Fruit fly (Drosophila melanogaster) Kc167 (cell line): ENCODE results near the gene His3.3B.

Experiments
- Myc ChIP-seq: fragments of >200 bp; optimal IDR thresholded peaks from 2 replicates; lab custom pipeline; 2017; ENCODE audit warnings: missing external identifiers
- Sin3A ChIP-seq: fragments of >200 bp; optimal IDR thresholded peaks from 2 replicates; lab custom pipeline; 2018; ENCODE audit warnings: missing external identifiers
- h ChIP-seq: fragments of >200 bp; optimal IDR thresholded peaks from 3 replicates; lab custom pipeline; 2018; ENCODE audit warnings: missing external identifiers
- insv ChIP-seq: fragments of >200 bp; optimal IDR thresholded peaks from 3 replicates; lab custom pipeline; 2018; ENCODE audit warnings: missing external identifiers
- psq ChIP-seq: fragments of >200 bp; optimal IDR thresholded peaks from 2 replicates; lab custom pipeline; 2017; ENCODE audit warnings: missing external identifiers
- ttk ChIP-seq: sonication (Bioruptor generic); optimal IDR thresholded peaks from 2 replicates; lab custom pipeline; 2017; ENCODE audit warnings: missing external identifiers

His3.3B gene

DNA sequence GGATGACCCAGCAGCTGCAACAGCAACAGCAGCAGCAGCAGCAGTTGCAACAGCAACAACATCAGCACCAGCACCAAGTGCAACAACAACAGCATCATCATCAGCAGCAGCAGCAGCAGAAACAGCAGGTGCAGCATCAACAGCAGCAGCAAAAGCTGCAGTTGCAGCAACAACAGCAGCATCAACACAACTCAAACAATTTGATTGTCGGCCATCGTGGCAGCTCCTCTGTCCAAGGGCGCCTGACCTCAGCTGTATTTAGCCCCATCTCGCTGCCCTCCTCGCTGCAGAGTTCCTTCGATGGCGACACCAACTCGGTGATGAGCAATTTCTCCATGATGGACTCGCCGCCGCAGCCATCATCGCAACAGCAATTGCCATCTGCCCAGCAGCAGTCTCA is 11.8 kb upstream of the His3.3B start:
- no peak for TF ChIP-seq h
- no peak for TF ChIP-seq ttk (lab: Kevin White, UChicago)

DNA sequence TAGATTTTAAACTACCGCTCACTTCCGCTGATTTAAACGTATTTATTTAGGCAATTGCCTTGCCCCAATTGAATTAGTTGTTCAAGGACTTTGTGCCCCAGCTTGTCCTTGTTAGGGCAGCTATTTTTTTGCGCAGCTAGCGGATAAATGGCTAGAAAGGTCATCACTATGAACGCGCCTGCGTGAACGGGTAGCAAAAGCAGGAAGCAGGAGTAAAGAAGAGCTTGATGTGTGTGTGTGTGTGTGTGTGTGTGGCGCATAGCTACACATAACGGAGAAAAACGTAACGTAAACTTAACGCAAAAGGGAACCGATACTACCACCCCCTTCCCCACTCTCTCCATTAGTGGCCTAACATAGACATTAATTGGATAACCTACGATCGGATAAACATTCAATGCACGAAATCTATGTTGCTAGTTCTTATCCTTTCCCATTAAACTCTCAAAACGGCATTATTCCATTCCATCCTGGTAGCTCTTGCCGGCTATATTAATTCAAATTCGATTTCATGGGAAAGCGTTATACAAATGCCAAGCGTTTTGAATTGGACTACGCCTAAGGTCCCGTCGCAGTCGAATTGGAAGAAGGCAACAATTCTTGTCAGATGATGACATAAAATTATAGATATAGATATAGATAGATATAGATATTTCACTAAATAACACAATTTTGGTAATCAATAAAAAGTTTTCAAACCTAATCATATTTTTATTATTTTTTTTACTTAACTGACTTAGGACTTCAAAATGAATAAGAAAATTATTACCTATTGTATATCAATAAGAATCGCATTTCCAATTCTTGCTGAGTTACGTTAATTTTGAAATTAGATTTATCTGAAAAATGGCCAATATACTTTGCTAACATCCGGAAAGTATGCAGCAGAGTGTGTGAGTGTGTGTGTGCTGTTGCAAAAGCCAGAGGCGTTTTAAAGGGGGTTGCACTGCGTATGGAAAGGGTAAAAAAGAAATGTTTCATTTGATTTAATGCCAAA is 8.3 kb upstream of the His3.3B start:
- TF ChIP-seq psq (lab: Kevin White, UChicago) (no peak), ttk (lab: Kevin White, UChicago) (no peak), insv (lab: Kevin White, UChicago) (no peak), Myc (no peak), h (no peak), Sin3A (lab: Kevin White, UChicago) (no peak)

DNA sequence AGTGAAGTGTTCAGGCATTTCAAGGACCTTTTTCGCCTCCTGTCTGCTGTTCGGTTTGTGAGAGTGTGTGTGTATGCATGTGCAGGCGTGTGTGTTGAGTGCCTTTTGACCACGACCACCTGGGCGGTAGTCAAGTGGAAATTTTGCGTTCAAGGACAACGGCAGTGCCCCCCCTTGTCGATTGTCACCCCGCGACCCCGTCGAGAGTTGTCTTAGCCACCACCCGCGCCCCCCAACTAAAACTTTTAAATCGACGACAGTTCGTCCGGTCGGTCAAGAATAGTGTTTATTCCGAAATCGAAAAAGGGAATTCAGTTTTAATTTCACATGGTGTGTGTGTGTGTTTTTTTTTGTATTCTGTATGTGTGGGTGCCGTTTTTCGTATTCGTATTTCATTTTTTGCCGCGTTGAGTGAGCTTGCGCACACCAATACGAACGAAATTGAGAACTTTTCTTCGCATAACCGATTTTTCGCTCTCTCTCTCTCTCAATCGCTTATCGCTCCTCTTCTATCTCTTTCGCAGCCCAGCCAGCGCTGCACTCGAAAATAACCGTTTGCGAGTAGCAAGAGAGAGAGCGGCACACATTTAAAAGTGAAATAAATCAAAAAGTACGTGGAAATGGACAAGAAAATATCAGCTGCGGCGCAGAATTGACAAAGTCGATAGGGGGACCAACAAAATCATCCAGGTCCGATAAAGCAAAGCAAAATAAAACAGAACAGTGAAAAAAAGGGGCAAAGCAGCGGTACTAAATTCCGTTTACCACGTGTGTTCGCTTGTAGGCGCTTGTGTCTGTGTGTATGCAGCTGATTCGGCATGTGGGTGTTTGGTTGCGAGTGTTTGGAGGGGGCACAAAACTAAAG is 7.4 kb upstream of the His3.3B start:
- TF ChIP-seq Sin3A (lab: Kevin White, UChicago), result no peak
- no peak for TF ChIP-seq h
- no peak for TF ChIP-seq psq (lab: Kevin White, UChicago)
- no peak for TF ChIP-seq ttk (lab: Kevin White, UChicago)
- TF ChIP-seq insv (lab: Kevin White, UChicago), result no peak
- no peak for TF ChIP-seq Myc

DNA sequence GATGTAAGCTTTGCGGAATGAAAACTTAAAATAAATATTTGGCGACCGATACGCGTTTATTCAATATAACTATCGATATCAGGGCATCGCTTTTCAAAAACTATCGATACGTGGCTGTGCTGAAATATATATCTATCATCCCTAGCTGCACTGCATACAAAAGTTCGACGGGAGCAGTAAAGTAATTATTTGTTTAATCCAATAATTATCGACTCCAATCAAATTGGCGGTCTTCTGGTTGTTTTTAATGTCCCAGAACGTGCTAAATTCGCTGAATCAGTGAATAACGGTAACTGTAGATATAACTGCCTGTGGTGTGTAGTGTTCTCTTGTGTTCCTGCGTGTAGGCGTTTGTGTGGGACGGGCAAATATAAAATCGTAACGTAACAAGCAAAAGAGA is 6.6 kb upstream of the His3.3B start, which contains the start of gene mei-P26:
Gene mei-P26, plus strand, starts transcription at position 146 of the 400 bp plus-strand sequence.
- no peak for TF ChIP-seq psq (lab: Kevin White, UChicago)
- TF ChIP-seq h, result no peak
- TF ChIP-seq Sin3A (lab: Kevin White, UChicago), result no peak

DNA sequence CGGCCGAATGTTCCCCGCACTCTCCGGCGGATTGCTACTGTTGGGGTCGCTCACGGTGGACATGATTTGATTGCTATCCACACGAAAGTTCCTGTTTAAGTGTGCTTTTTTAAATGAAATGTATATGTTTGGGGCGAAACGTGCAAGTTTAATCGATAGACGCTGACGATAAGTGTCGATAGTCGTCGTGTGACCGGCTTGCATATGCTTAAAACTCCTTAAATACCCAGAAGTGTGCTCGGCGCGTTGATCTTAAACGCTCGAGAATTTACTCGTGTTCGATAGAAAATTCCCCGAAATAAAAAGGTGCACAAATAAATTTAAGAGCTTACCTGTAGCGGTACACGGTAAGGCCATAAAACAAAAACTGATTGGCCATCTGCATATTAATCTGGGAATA is 5.4 kb upstream of the His3.3B start, which contains the start of the genes Zpr1 and CG44532:
Gene Zpr1, minus strand, starts transcription at position 179 of the 400 bp plus-strand sequence.
Gene CG44532, plus strand, starts transcription at position 181 of the 400 bp plus-strand sequence.
- TF ChIP-seq h, result no peak

DNA sequence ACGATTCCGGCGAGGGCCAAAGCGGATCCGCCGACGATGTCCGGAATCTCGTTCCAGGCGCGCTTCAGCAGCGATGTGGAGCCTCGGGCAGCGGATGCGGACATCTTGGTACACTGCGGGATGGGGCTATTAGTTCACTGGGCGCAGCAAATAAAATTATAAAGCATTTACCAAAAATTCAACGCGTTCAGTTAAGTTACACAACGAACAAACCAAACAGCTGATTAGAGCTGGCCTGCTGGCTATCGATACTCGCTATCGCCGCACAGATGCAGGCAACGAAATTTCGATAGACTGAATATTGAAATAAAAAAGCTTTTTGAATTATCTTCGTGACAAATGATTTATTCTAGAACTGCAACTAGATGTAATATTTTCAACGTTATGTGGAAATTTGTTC is 3.3 kb upstream of the His3.3B start, which contains the start of gene NdufA3:
Gene NdufA3, minus strand, starts transcription at position 317 of the 400 bp plus-strand sequence.
- no peak for TF ChIP-seq Myc
- TF ChIP-seq Sin3A (lab: Kevin White, UChicago), result no peak
- TF ChIP-seq h, result no peak
- TF ChIP-seq insv (lab: Kevin White, UChicago), result no peak
- no peak for TF ChIP-seq psq (lab: Kevin White, UChicago)
- no peak for TF ChIP-seq ttk (lab: Kevin White, UChicago)

DNA sequence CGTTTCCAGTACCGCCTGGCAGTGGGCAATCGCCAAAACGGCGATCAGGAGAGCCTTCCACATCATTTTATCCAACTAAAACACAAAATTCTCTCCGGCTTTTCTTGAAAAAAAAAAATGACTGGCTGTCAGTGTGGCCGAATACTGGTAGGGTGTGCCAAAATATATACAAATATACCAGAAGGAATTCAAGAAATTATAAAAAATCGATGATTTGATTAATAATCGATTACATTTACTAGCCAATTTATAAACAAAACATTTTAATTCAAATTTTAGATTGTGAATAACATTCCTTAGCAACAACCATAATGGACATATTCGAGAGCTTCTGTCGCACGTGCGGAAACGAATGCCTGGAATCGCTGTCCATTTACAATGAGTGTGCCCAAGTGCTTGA is 1.9 kb upstream of the His3.3B start, which contains the start of the genes Ost48 and Dlip1:
Gene Ost48, minus strand, starts transcription at position 150 of the 400 bp plus-strand sequence.
Gene Dlip1, plus strand, starts transcription at position 257 of the 400 bp plus-strand sequence.
- TF ChIP-seq Sin3A (lab: Kevin White, UChicago) (peak; percentile 55), ttk (lab: Kevin White, UChicago) (no peak), insv (lab: Kevin White, UChicago) (no peak), Myc (no peak), psq (lab: Kevin White, UChicago) (no peak), h (no peak)

DNA sequence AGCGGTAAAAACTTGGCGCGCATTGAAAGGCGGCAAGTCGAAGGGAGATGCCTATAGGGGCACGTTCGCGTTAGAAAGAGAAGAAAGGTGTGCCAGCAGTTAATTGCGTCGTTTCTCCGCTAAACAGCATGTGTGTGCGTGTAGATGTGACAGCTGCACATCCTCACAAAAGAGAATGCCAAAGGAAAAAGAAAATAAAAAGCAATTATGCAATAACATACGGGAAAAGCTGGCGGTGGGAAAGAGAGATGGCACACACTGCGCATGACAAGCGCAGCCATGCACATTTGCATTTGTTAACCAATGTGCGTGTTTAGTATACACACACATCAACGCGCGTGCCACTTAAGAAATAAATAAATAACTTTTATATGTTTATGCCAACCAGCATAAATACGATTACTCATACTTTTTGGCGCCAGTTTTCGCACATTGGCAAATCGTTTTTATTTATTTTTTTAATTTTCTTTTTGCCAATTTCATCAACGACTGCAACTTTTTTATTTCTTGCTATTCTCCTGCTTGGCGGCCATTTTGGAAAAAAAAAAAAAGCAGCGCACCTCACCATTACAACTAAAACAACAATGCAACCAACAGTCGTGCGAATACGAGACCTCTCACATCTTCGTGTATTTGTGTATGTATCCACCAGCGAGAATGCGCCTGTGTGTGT is 618 bp downstream of the His3.3B start:
- no peak for TF ChIP-seq Sin3A (lab: Kevin White, UChicago)
- no peak for TF ChIP-seq insv (lab: Kevin White, UChicago)
- no peak for TF ChIP-seq psq (lab: Kevin White, UChicago)
- TF ChIP-seq Myc, result no peak
- TF ChIP-seq ttk (lab: Kevin White, UChicago), result no peak
- TF ChIP-seq h, result no peak

DNA sequence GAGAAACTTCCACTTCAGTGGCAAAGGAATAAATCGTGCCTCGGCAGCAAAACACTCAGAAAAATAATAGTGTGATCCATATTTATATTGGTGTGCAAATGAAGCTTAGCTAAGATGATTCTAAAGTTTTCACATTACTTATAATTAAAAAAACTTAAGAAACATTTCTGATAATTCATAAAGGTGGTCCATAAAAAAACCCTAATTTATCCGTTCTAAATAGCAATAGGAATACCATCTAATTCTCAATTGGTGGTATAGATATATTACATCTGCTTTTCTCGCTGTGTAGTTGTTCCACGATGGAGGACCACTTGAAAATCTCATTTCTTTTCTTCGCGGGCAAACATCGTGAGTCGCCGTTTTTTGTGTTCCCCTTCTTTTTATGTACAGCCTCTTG is 1.3 kb downstream of the His3.3B start:
- TF ChIP-seq ttk (lab: Kevin White, UChicago) (no peak), psq (lab: Kevin White, UChicago) (no peak), Sin3A (lab: Kevin White, UChicago) (no peak), Myc (no peak), h (no peak), insv (lab: Kevin White, UChicago) (no peak)

DNA sequence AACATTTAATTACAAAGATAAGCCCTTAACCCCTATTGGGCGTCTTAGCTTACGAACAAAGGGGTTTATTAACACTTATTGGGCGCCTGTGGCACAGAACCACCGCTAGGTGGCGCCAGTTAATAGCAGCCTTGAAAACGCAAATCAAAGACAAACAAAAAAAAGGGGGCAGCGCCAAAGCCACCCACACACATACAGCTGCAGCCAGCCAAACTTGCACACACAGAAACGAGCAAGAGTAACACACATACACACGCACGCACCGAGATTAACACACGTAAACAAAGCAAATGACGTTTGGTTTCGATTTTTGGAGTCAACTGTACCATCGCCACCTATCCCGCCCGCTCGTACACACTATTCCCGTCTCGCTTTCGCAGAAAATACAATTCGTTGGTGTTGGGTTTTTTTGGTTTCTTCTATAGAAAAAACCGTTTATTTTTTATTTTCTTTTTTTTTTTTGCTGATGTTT is 4.3 kb downstream of the His3.3B start:
- TF ChIP-seq insv (lab: Kevin White, UChicago) (no peak), Sin3A (lab: Kevin White, UChicago) (no peak)

DNA sequence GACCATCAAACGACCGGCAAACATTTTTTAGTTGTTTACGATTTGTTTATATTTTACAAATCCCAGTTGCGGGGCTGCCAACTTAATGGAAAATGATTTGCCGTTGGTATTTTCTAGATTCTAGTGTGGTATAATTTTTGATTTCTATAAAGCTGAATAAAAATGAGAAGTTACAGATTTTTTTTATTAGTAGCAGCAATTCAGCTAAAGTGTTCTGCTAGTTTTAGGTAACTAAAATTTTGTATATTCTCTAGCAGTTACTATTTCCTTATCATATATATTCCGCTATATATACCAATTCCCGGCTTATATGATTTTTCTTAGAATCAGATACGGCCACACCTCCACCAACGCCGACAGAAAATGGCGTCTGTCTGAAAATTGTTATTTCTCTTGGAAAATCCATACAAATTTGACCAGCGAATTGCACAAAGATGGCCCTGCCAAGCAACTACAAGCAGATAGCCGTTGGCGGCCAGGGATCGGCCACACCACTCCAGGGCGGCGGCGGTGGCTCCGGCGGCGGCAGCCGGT is 7.4 kb downstream of the His3.3B start, which contains the start of the genes fh and Bap111:
Gene fh, minus strand, starts transcription at position 83 of the 534 bp plus-strand sequence.
Gene Bap111, plus strand, starts transcription at position 321 of the 534 bp plus-strand sequence.
- TF ChIP-seq insv (lab: Kevin White, UChicago) (no peak), ttk (lab: Kevin White, UChicago) (no peak), Myc (no peak), psq (lab: Kevin White, UChicago) (no peak), Sin3A (lab: Kevin White, UChicago) (no peak), h (no peak)
